Worm (Caenorhabditis elegans) whole organism, young adult: ENCODE data around the gene degl-1.
A peak's percentile ranks its signal among the peaks of the same experiment; 100 is the strongest.
"Not testable (repeated sequence)": the region's sequence is repeated elsewhere in the genome, so short reads cannot be mapped to it uniquely, and the experiment has no call there.

Experiments
- B0261.1 ChIP-seq: sonication (generic microtip); optimal IDR thresholded peaks from 2 replicates; lab custom pipeline; 2016; ENCODE audit warnings: mild to moderate bottlenecking, missing genetic modification characterization, moderate library complexity, missing compliant biosample characterization
- F49E8.2 ChIP-seq: sonication (generic microtip); optimal IDR thresholded peaks from 3 replicates; lab custom pipeline; 2017; ENCODE audit warnings: missing genetic modification characterization, mild to moderate bottlenecking, missing compliant biosample characterization, antibody characterized with exemption, moderate library complexity; ENCODE audit not compliant: insufficient read depth
- F52B5.7 ChIP-seq: sonication (generic microtip); optimal IDR thresholded peaks from 2 replicates; lab custom pipeline; 2016; ENCODE audit warnings: mild to moderate bottlenecking, missing genetic modification characterization, missing compliant biosample characterization
- F57A8.1 ChIP-seq: fragments of 200-800 bp; sonication (Bioruptor generic); optimal IDR thresholded peaks from 2 replicates; lab custom pipeline; 2018; ENCODE audit warnings: mild to moderate bottlenecking, missing genetic modification characterization, moderate library complexity, missing compliant biosample characterization
- K11D2.4 ChIP-seq: fragments of 200-800 bp; sonication (Bioruptor generic); IDR thresholded peaks from 2 replicates; pipeline ENCODE4 v1.3.6; 2022; ENCODE audit warnings: missing genetic modification reagents, missing genetic modification characterization, missing compliant biosample characterization
- K12H6.12 ChIP-seq: fragments of 200-800 bp; sonication (Bioruptor generic); optimal IDR thresholded peaks from 2 replicates; lab custom pipeline; 2018; ENCODE audit warnings: mild to moderate bottlenecking, missing genetic modification characterization, missing compliant biosample characterization
- T26A5.8 ChIP-seq: sonication (generic microtip); optimal IDR thresholded peaks from 2 replicates; lab custom pipeline; 2016; ENCODE audit warnings: missing genetic modification characterization, missing compliant biosample characterization
- aptf-2 ChIP-seq: fragments of 200-800 bp; sonication (Bioruptor generic); conservative IDR thresholded peaks from 2 replicates; pipeline ENCODE4 v1.3.6; 2022; ENCODE audit warnings: missing genetic modification reagents, missing genetic modification characterization, missing compliant biosample characterization
- athp-1 ChIP-seq: sonication (generic microtip); optimal IDR thresholded peaks from 2 replicates; lab custom pipeline; 2017; ENCODE audit warnings: mild to moderate bottlenecking, missing genetic modification characterization, missing compliant biosample characterization
- bed-1 ChIP-seq: fragments of 200-800 bp; sonication (Bioruptor generic); IDR thresholded peaks from 2 replicates; pipeline ENCODE4 v1.3.6; 2022; ENCODE audit warnings: missing genetic modification reagents, missing genetic modification characterization, missing compliant biosample characterization
- ceh-58 ChIP-seq: fragments of 200-800 bp; sonication (Bioruptor generic); IDR thresholded peaks from 2 replicates; pipeline ENCODE4 v1.3.6; 2022; ENCODE audit warnings: missing genetic modification characterization, missing compliant biosample characterization
- dox-1 ChIP-seq: fragments of 200-800 bp; sonication (Bioruptor generic); IDR thresholded peaks from 2 replicates; pipeline ENCODE4 v1.3.6; 2022; ENCODE audit warnings: missing genetic modification reagents, missing genetic modification characterization, missing compliant biosample characterization
- dpff-1 ChIP-seq: sonication (generic microtip); optimal IDR thresholded peaks from 2 replicates; lab custom pipeline; 2017; ENCODE audit warnings: mild to moderate bottlenecking, missing genetic modification characterization, missing compliant biosample characterization
- efl-1 ChIP-seq: fragments of 150-350 bp; optimal IDR thresholded peaks from 2 replicates; lab custom pipeline; 2014; ENCODE audit warnings: missing biosample characterization, missing genetic modification reagents, missing genetic modification characterization
- egl-44 ChIP-seq: fragments of 200-800 bp; sonication (Bioruptor generic); IDR thresholded peaks from 2 replicates; pipeline ENCODE4 v1.3.6; 2022; ENCODE audit warnings: missing genetic modification reagents, missing genetic modification characterization, missing compliant biosample characterization
- egrh-3 ChIP-seq: fragments of 200-800 bp; sonication (Bioruptor generic); IDR thresholded peaks from 2 replicates; pipeline ENCODE4 v1.3.6; 2022; ENCODE audit warnings: missing genetic modification reagents, missing genetic modification characterization, missing compliant biosample characterization
- fkh-3 ChIP-seq: sonication (generic microtip); optimal IDR thresholded peaks from 2 replicates; lab custom pipeline; 2016; ENCODE audit warnings: mild to moderate bottlenecking, missing genetic modification characterization, missing compliant biosample characterization
- lin-54 ChIP-seq: fragments of 200-800 bp; sonication (Bioruptor generic); optimal IDR thresholded peaks from 2 replicates; lab custom pipeline; 2018; ENCODE audit warnings: mild to moderate bottlenecking, missing genetic modification characterization, missing compliant biosample characterization
- lsl-1 ChIP-seq: fragments of 200-800 bp; sonication (Bioruptor generic); optimal IDR thresholded peaks from 2 replicates; lab custom pipeline; 2018; ENCODE audit warnings: mild to moderate bottlenecking, missing genetic modification characterization, moderate library complexity, missing compliant biosample characterization
- mel-28 ChIP-seq: sonication (generic microtip); optimal IDR thresholded peaks from 2 replicates; lab custom pipeline; 2016; ENCODE audit warnings: borderline replicate concordance, mild to moderate bottlenecking, missing genetic modification characterization, missing compliant biosample characterization
- repo-1 ChIP-seq: sonication (generic microtip); optimal IDR thresholded peaks from 2 replicates; lab custom pipeline; 2017; ENCODE audit warnings: mild to moderate bottlenecking, missing genetic modification characterization, missing compliant biosample characterization
- rpc-1 ChIP-seq, 2 experiments: fragments of 150-350 bp in 1 of 2; sonication (generic microtip) in 1 of 2; optimal IDR thresholded peaks; 2 replicates each; lab custom pipeline; 2014 to 2018; ENCODE audit warnings: missing biosample characterization in 1 of 2, missing genetic modification characterization in 1 of 2, missing genetic modification reagents in 1 of 2, missing genotype in 1 of 2
- snpc-1.1 ChIP-seq: sonication (generic microtip); optimal IDR thresholded peaks from 2 replicates; lab custom pipeline; 2017; ENCODE audit warnings: missing genetic modification characterization, mild to moderate bottlenecking, missing compliant biosample characterization, antibody characterized with exemption, moderate library complexity, missing genotype, missing genetic modification reagents; ENCODE audit not compliant: insufficient read depth
- snpc-1.3 ChIP-seq: sonication (generic microtip); optimal IDR thresholded peaks from 2 replicates; lab custom pipeline; 2017; ENCODE audit warnings: missing genetic modification characterization, mild to moderate bottlenecking, missing compliant biosample characterization, antibody characterized with exemption, moderate library complexity, missing genotype, missing genetic modification reagents; ENCODE audit not compliant: insufficient read depth
- snpc-3.4 ChIP-seq: sonication (generic microtip); optimal IDR thresholded peaks from 2 replicates; lab custom pipeline; 2017; ENCODE audit warnings: missing genetic modification characterization, mild to moderate bottlenecking, missing compliant biosample characterization, antibody characterized with exemption, moderate library complexity, missing genotype, missing genetic modification reagents
- snpc-4 ChIP-seq, 5 experiments: fragments of 150-350 bp in 1 of 5; sonication (generic microtip) in 4 of 5; optimal IDR thresholded peaks; 2 replicates each; lab custom pipeline; 2014 to 2018; ENCODE audit warnings: missing genetic modification characterization in 5 of 5, missing biosample characterization in 3 of 5, antibody characterized with exemption in 2 of 5, mild to moderate bottlenecking in 2 of 5, missing compliant biosample characterization in 2 of 5, missing genotype in 2 of 5, moderate library complexity in 2 of 5, missing genetic modification reagents in 1 of 5
- tbp1 ChIP-seq: fragments of 200-800 bp; sonication (Bioruptor generic); optimal IDR thresholded peaks from 2 replicates; lab custom pipeline; 2018; ENCODE audit warnings: mild to moderate bottlenecking, missing genetic modification characterization, missing compliant biosample characterization
- ztf-18 ChIP-seq: sonication (generic microtip); optimal IDR thresholded peaks from 2 replicates; lab custom pipeline; 2016; ENCODE audit warnings: missing genotype, mild to moderate bottlenecking, missing genetic modification characterization, missing compliant biosample characterization
- ztf-25 ChIP-seq: fragments of 200-800 bp; sonication (Bioruptor generic); IDR thresholded peaks from 2 replicates; pipeline ENCODE4 v1.3.6; 2022; ENCODE audit warnings: missing genetic modification reagents, missing genetic modification characterization, missing compliant biosample characterization

The degl-1 gene

ce11 chrIV:14782211-14782610 is 11.0 kb upstream of the degl-1 start, which contains the start of gene Y57G11C.1130:
TSS of gene Y57G11C.1130 (plus strand) at chrIV:14782511.
- no peak for TF ChIP-seq rpc-1 (optimal IDR thresholded peaks at IDR 0.05; lab: Kevin White, UChicago)
- TF ChIP-seq rpc-1 (tag; optimal IDR thresholded peaks at IDR 0.05; lab: Kevin White, UChicago), result no peak
- TF ChIP-seq egl-44, result no peak
- TF ChIP-seq B0261.1, result no peak
- TF ChIP-seq ceh-58, result no peak
- no peak for TF ChIP-seq aptf-2 (GFP tag; lab: Robert Waterston, UW)
- no peak for TF ChIP-seq K11D2.4 (GFP tag; lab: Robert Waterston, UW)
- TF ChIP-seq F57A8.1, result no peak
- TF ChIP-seq athp-1 (tag; lab: Kevin White, UChicago), result no peak
- TF ChIP-seq repo-1 (tag; lab: Kevin White, UChicago), result no peak
- no peak for TF ChIP-seq ztf-25 (GFP tag; lab: Robert Waterston, UW)
- no peak for TF ChIP-seq snpc-1.1
- TF ChIP-seq, all 124 proteins: peak for 0

- TF ChIP-seq mel-28 (tag; lab: Kevin White, UChicago) (no peak), T26A5.8 (tag; lab: Kevin White, UChicago) (no peak), efl-1 (peak; percentile 67), F52B5.7 (no peak), bed-1 (GFP tag; lab: Robert Waterston, UW) (no peak), dox-1 (no peak), K12H6.12 (tag; lab: Kevin White, UChicago) (no peak), ztf-18 (no peak), F49E8.2 (tag; lab: Kevin White, UChicago) (no peak), athp-1 (tag; lab: Kevin White, UChicago) (no peak), fkh-3 (no peak), egrh-3 (GFP tag; lab: Robert Waterston, UW) (no peak), dpff-1 (tag; lab: Kevin White, UChicago) (no peak), snpc-4 (GFP tag; optimal IDR thresholded peaks at IDR 0.05; lab: Kevin White, UChicago) (peak; percentile 43), snpc-4 (tag; optimal IDR thresholded peaks at IDR 0.05; lab: Kevin White, UChicago) (peak in 2 of 4 experiments; percentile 19 to 65)
- TF ChIP-seq, all 124 proteins: peak for 2
Observed at ce11 chrIV:14781537-14781936, 10.3 kb upstream of the degl-1 start, which contains the start of gene Y57G11C.8. TSS of gene Y57G11C.8 (plus strand) at chrIV:14781837.

- TF ChIP-seq lin-54 (GFP tag; lab: Kevin White, UChicago) (peak; percentile 76), snpc-1.1 (peak; percentile 90), F49E8.2 (tag; lab: Kevin White, UChicago) (peak; percentile 55), snpc-1.3 (tag; lab: Kevin White, UChicago) (peak; percentile 57), tbp1 (GFP tag; lab: Kevin White, UChicago) (peak; percentile 70), snpc-4 (GFP tag; optimal IDR thresholded peaks at IDR 0.05; lab: Kevin White, UChicago) (peak; percentile 93), snpc-4 (tag; optimal IDR thresholded peaks at IDR 0.05; lab: Kevin White, UChicago) (peak; percentile 84 to 97 (median 93)), snpc-3.4 (tag; lab: Kevin White, UChicago) (peak; percentile 80), efl-1 (peak; percentile 17), lsl-1 (peak; percentile 51)
Observed at ce11 chrIV:14780566-14780965, 9.3 kb upstream of the degl-1 start.

ce11 chrIV:14774454-14774853 is 3.2 kb upstream of the degl-1 start, which contains the start of gene Y57G11C.51:
TSS of gene Y57G11C.51 (minus strand) at chrIV:14774554.
- not testable (repeated sequence) for TF ChIP-seq snpc-4 (GFP tag; optimal IDR thresholded peaks at IDR 0.05; lab: Kevin White, UChicago)
- peak in 1 of 4 experiments; percentile 40 for TF ChIP-seq snpc-4 (tag; optimal IDR thresholded peaks at IDR 0.05; lab: Kevin White, UChicago)
